Worm (Caenorhabditis elegans) whole organism, young adult: ENCODE measurements around the gene pkg-2.

Source experiments
- C06A6.2 ChIP-seq: fragments of 200-800 bp; sonication (Bioruptor generic); conservative IDR thresholded peaks from 2 replicates; pipeline ENCODE4 v1.3.6; 2022; ENCODE audit warnings: missing genetic modification characterization, missing compliant biosample characterization
- F10E7.11 ChIP-seq: sonication (generic microtip); optimal IDR thresholded peaks from 2 replicates; lab custom pipeline; 2017; ENCODE audit warnings: mild to moderate bottlenecking, missing genetic modification characterization, moderate library complexity, missing compliant biosample characterization
- F22D6.2 ChIP-seq: sonication (generic microtip); optimal IDR thresholded peaks from 2 replicates; lab custom pipeline; 2016; ENCODE audit warnings: mild to moderate bottlenecking, missing genetic modification characterization, missing compliant biosample characterization
- F23B12.7 ChIP-seq: sonication (generic microtip); optimal IDR thresholded peaks from 2 replicates; lab custom pipeline; 2017; ENCODE audit warnings: missing genetic modification characterization, mild to moderate bottlenecking, missing compliant biosample characterization, antibody characterized with exemption, moderate library complexity; ENCODE audit not compliant: insufficient read depth
- F37B4.10 ChIP-seq: fragments of 200-800 bp; sonication (Bioruptor generic); IDR thresholded peaks from 2 replicates; pipeline ENCODE4 v1.3.6; 2022; ENCODE audit warnings: missing genetic modification characterization, missing compliant biosample characterization
- F39B2.1 ChIP-seq: fragments of 200-800 bp; sonication (Bioruptor generic); IDR thresholded peaks from 2 replicates; pipeline ENCODE4 v1.3.6; 2022; ENCODE audit warnings: missing genetic modification reagents, missing genetic modification characterization, missing compliant biosample characterization
- F52B5.7 ChIP-seq: sonication (generic microtip); optimal IDR thresholded peaks from 2 replicates; lab custom pipeline; 2016; ENCODE audit warnings: mild to moderate bottlenecking, missing genetic modification characterization, missing compliant biosample characterization
- F55B11.4 ChIP-seq: sonication (generic microtip); optimal IDR thresholded peaks from 2 replicates; lab custom pipeline; 2016; ENCODE audit warnings: missing compliant biosample characterization, missing genetic modification characterization, borderline replicate concordance; ENCODE audit not compliant: insufficient read depth
- K11D2.4 ChIP-seq: fragments of 200-800 bp; sonication (Bioruptor generic); IDR thresholded peaks from 2 replicates; pipeline ENCODE4 v1.3.6; 2022; ENCODE audit warnings: missing genetic modification reagents, missing genetic modification characterization, missing compliant biosample characterization
- K12H6.12 ChIP-seq: fragments of 200-800 bp; sonication (Bioruptor generic); optimal IDR thresholded peaks from 2 replicates; lab custom pipeline; 2018; ENCODE audit warnings: mild to moderate bottlenecking, missing genetic modification characterization, missing compliant biosample characterization
- Y56A3A.18 ChIP-seq: fragments of 200-800 bp; sonication (Bioruptor generic); IDR thresholded peaks from 2 replicates; pipeline ENCODE4 v1.3.6; 2022; ENCODE audit warnings: missing genetic modification reagents, missing genetic modification characterization, missing compliant biosample characterization
- Y67H2A.10 ChIP-seq: fragments of 200-800 bp; sonication (Bioruptor generic); conservative IDR thresholded peaks from 2 replicates; pipeline ENCODE4 v1.3.6; 2022; ENCODE audit warnings: missing genetic modification reagents, missing genetic modification characterization, missing compliant biosample characterization
- Y79H2A.3 ChIP-seq: fragments of 200-800 bp; sonication (Bioruptor generic); conservative IDR thresholded peaks from 2 replicates; pipeline ENCODE4 v1.3.6; 2022; ENCODE audit warnings: missing genetic modification reagents, missing genetic modification characterization, missing compliant biosample characterization
- aptf-2 ChIP-seq: fragments of 200-800 bp; sonication (Bioruptor generic); conservative IDR thresholded peaks from 2 replicates; pipeline ENCODE4 v1.3.6; 2022; ENCODE audit warnings: missing genetic modification reagents, missing genetic modification characterization, missing compliant biosample characterization
- aptf-3 ChIP-seq: fragments of 200-800 bp; sonication (Bioruptor generic); IDR thresholded peaks from 2 replicates; pipeline ENCODE4 v1.3.6; 2022; ENCODE audit warnings: missing genetic modification characterization, missing compliant biosample characterization
- athp-1 ChIP-seq: sonication (generic microtip); optimal IDR thresholded peaks from 2 replicates; lab custom pipeline; 2017; ENCODE audit warnings: mild to moderate bottlenecking, missing genetic modification characterization, missing compliant biosample characterization
- attf-6 ChIP-seq: fragments of 200-800 bp; sonication (Bioruptor generic); IDR thresholded peaks from 2 replicates; pipeline ENCODE4 v1.3.6; 2022; ENCODE audit warnings: missing genetic modification reagents, missing genetic modification characterization, missing compliant biosample characterization
- bed-1 ChIP-seq: fragments of 200-800 bp; sonication (Bioruptor generic); IDR thresholded peaks from 2 replicates; pipeline ENCODE4 v1.3.6; 2022; ENCODE audit warnings: missing genetic modification reagents, missing genetic modification characterization, missing compliant biosample characterization
- ccch-3 ChIP-seq: fragments of 200-800 bp; sonication (Bioruptor generic); optimal IDR thresholded peaks from 2 replicates; lab custom pipeline; 2018; ENCODE audit warnings: mild to moderate bottlenecking, missing genetic modification characterization, missing compliant biosample characterization
- ceh-100 ChIP-seq: fragments of 200-800 bp; sonication (Bioruptor generic); IDR thresholded peaks from 2 replicates; pipeline ENCODE4 v1.3.6; 2022; ENCODE audit warnings: missing genetic modification reagents, missing genetic modification characterization, missing compliant biosample characterization
- ceh-58 ChIP-seq: fragments of 200-800 bp; sonication (Bioruptor generic); IDR thresholded peaks from 2 replicates; pipeline ENCODE4 v1.3.6; 2022; ENCODE audit warnings: missing genetic modification characterization, missing compliant biosample characterization
- ceh-91 ChIP-seq: fragments of 200-800 bp; sonication (Bioruptor generic); IDR thresholded peaks from 2 replicates; pipeline ENCODE4 v1.3.6; 2022; ENCODE audit warnings: missing genetic modification reagents, missing genetic modification characterization, missing compliant biosample characterization
- egrh-3 ChIP-seq: fragments of 200-800 bp; sonication (Bioruptor generic); IDR thresholded peaks from 2 replicates; pipeline ENCODE4 v1.3.6; 2022; ENCODE audit warnings: missing genetic modification reagents, missing genetic modification characterization, missing compliant biosample characterization
- fkh-3 ChIP-seq: sonication (generic microtip); optimal IDR thresholded peaks from 2 replicates; lab custom pipeline; 2016; ENCODE audit warnings: mild to moderate bottlenecking, missing genetic modification characterization, missing compliant biosample characterization
- gei-17 ChIP-seq: fragments of 200-800 bp; sonication (Bioruptor generic); optimal IDR thresholded peaks from 2 replicates; lab custom pipeline; 2018; ENCODE audit warnings: mild to moderate bottlenecking, missing genetic modification characterization, missing compliant biosample characterization
- him-1 ChIP-seq: sonication (generic microtip); optimal IDR thresholded peaks from 2 replicates; lab custom pipeline; 2016; ENCODE audit warnings: missing genotype, missing genetic modification reagents, missing genetic modification characterization, missing compliant biosample characterization
- lag-1 ChIP-seq: fragments of 200-800 bp; sonication (Bioruptor generic); IDR thresholded peaks from 2 replicates; pipeline ENCODE4 v1.3.6; 2022; ENCODE audit warnings: missing genetic modification reagents, missing genetic modification characterization, missing compliant biosample characterization
- lin-35 ChIP-seq, 3 experiments: fragments of 150-350 bp in 2 of 3; sonication (generic microtip) in 1 of 3; optimal IDR thresholded peaks; 2 replicates each; lab custom pipeline; 2014 to 2018; ENCODE audit warnings: missing biosample characterization in 3 of 3, missing genetic modification characterization in 3 of 3, missing genetic modification reagents in 3 of 3
- lin-54 ChIP-seq: fragments of 200-800 bp; sonication (Bioruptor generic); optimal IDR thresholded peaks from 2 replicates; lab custom pipeline; 2018; ENCODE audit warnings: mild to moderate bottlenecking, missing genetic modification characterization, missing compliant biosample characterization
- lsy-27 ChIP-seq: sonication (generic microtip); optimal IDR thresholded peaks from 2 replicates; lab custom pipeline; 2017; ENCODE audit warnings: missing genetic modification characterization, mild to moderate bottlenecking, missing compliant biosample characterization, antibody characterized with exemption, missing genotype, borderline replicate concordance; ENCODE audit not compliant: insufficient read depth
- madf-10 ChIP-seq: sonication (generic microtip); optimal IDR thresholded peaks from 2 replicates; lab custom pipeline; 2016; ENCODE audit warnings: mild to moderate bottlenecking, missing genetic modification characterization, missing compliant biosample characterization
- madf-6 ChIP-seq: fragments of 200-800 bp; sonication (Bioruptor generic); IDR thresholded peaks from 2 replicates; pipeline ENCODE4 v1.3.6; 2022; ENCODE audit warnings: missing genetic modification reagents, missing genetic modification characterization, missing compliant biosample characterization
- madf-8 ChIP-seq: fragments of 200-800 bp; sonication (Bioruptor generic); conservative IDR thresholded peaks from 2 replicates; pipeline ENCODE4 v1.3.6; 2022; ENCODE audit warnings: missing genetic modification reagents, missing genetic modification characterization, missing compliant biosample characterization
- nfya-2 ChIP-seq: fragments of 200-800 bp; sonication (Bioruptor generic); IDR thresholded peaks from 2 replicates; pipeline ENCODE4 v1.3.6; 2022; ENCODE audit warnings: missing genetic modification reagents, missing genetic modification characterization, missing compliant biosample characterization
- nhr-179 ChIP-seq: sonication (generic microtip); optimal IDR thresholded peaks from 2 replicates; lab custom pipeline; 2016; ENCODE audit warnings: mild to moderate bottlenecking, missing genetic modification characterization, missing compliant biosample characterization
- repo-1 ChIP-seq: sonication (generic microtip); optimal IDR thresholded peaks from 2 replicates; lab custom pipeline; 2017; ENCODE audit warnings: mild to moderate bottlenecking, missing genetic modification characterization, missing compliant biosample characterization
- tlf-1 ChIP-seq: fragments of 200-800 bp; sonication (Bioruptor generic); optimal IDR thresholded peaks from 2 replicates; lab custom pipeline; 2018; ENCODE audit warnings: mild to moderate bottlenecking, missing genetic modification characterization, missing compliant biosample characterization
- zfh-2 ChIP-seq: fragments of 200-800 bp; sonication (Bioruptor generic); conservative IDR thresholded peaks from 2 replicates; pipeline ENCODE4 v1.3.6; 2022; ENCODE audit warnings: missing genetic modification reagents, missing genetic modification characterization, missing compliant biosample characterization
- ztf-25 ChIP-seq: fragments of 200-800 bp; sonication (Bioruptor generic); IDR thresholded peaks from 2 replicates; pipeline ENCODE4 v1.3.6; 2022; ENCODE audit warnings: missing genetic modification reagents, missing genetic modification characterization, missing compliant biosample characterization
- ztf-28 ChIP-seq: fragments of 200-800 bp; sonication (Bioruptor generic); IDR thresholded peaks from 2 replicates; pipeline ENCODE4 v1.3.6; 2022; ENCODE audit warnings: missing genetic modification reagents, missing genetic modification characterization, missing compliant biosample characterization
- ztf-6 ChIP-seq: fragments of 200-800 bp; sonication (Bioruptor generic); IDR thresholded peaks from 2 replicates; pipeline ENCODE4 v1.3.6; 2022; ENCODE audit warnings: missing genetic modification reagents, missing genetic modification characterization, missing compliant biosample characterization

pkg-2 gene

ce11 chrIV:8570253-8570652 is 49.6 kb downstream of the pkg-2 start, which contains the start of gene Y59H11AM.4:
TSS of gene Y59H11AM.4 (minus strand) at chrIV:8570353.
- TF ChIP-seq athp-1 (tag; lab: Kevin White, UChicago) = no peak
- no peak for TF ChIP-seq lin-54 (GFP tag; lab: Kevin White, UChicago)
- no peak for TF ChIP-seq Y56A3A.18 (GFP tag; lab: Robert Waterston, UW)
- no peak for TF ChIP-seq tlf-1 (GFP tag; lab: Kevin White, UChicago)
- no peak for TF ChIP-seq attf-6 (GFP tag; lab: Robert Waterston, UW)
- no peak for TF ChIP-seq K11D2.4 (GFP tag; lab: Robert Waterston, UW)
- TF ChIP-seq fkh-3 = no peak
- TF ChIP-seq nhr-179 (tag; lab: Kevin White, UChicago) = no peak

ce11 chrIV:8570719-8571118 is 50.0 kb downstream of the pkg-2 start:
- no peak for TF ChIP-seq lsy-27 (tag; lab: Kevin White, UChicago)
- TF ChIP-seq F23B12.7 (tag; lab: Kevin White, UChicago) = no peak
- no peak for TF ChIP-seq ztf-6 (GFP tag; lab: Robert Waterston, UW)
- no peak for TF ChIP-seq madf-10
- TF ChIP-seq egrh-3 = no peak
- TF ChIP-seq zfh-2 (GFP tag; lab: Robert Waterston, UW) = no peak
- no peak for TF ChIP-seq F55B11.4 (tag; lab: Kevin White, UChicago)
- TF ChIP-seq nhr-179 (tag; lab: Kevin White, UChicago) = no peak
- no peak for TF ChIP-seq F39B2.1 (GFP tag; lab: Robert Waterston, UW)
- TF ChIP-seq bed-1 (GFP tag; lab: Robert Waterston, UW) = no peak
- TF ChIP-seq madf-6 = no peak
- no peak for TF ChIP-seq F22D6.2 (tag; lab: Kevin White, UChicago)
- no peak for TF ChIP-seq ztf-28 (GFP tag; lab: Robert Waterston, UW)
- TF ChIP-seq F10E7.11 (tag; lab: Kevin White, UChicago) = no peak
- TF ChIP-seq repo-1 = no peak
- TF ChIP-seq aptf-3 (GFP tag; lab: Robert Waterston, UW) = no peak
- no peak for TF ChIP-seq Y79H2A.3
- TF ChIP-seq C06A6.2 = no peak
- TF ChIP-seq F52B5.7 (tag; lab: Kevin White, UChicago) = no peak

ce11 chrIV:8571138-8571537 is 50.4 kb downstream of the pkg-2 start, which contains the start of gene Y59H11AM.1:
TSS of gene Y59H11AM.1 (plus strand) at chrIV:8571438.
- TF ChIP-seq K12H6.12 (tag; lab: Kevin White, UChicago) = no peak
- no peak for TF ChIP-seq F37B4.10 (GFP tag; lab: Robert Waterston, UW)
- no peak for TF ChIP-seq ceh-91 (GFP tag; lab: Robert Waterston, UW)
- TF ChIP-seq nfya-2 (GFP tag; lab: Robert Waterston, UW) = no peak
- no peak for TF ChIP-seq gei-17 (GFP tag; lab: Kevin White, UChicago)
- TF ChIP-seq ceh-58 (GFP tag; lab: Robert Waterston, UW) = no peak
- no peak for TF ChIP-seq madf-8 (GFP tag; lab: Robert Waterston, UW)
- TF ChIP-seq lsy-27 (tag; lab: Kevin White, UChicago) = no peak
- TF ChIP-seq ccch-3 (GFP tag; lab: Kevin White, UChicago) = no peak
- TF ChIP-seq lag-1 (GFP tag; lab: Robert Waterston, UW) = no peak
- no peak for TF ChIP-seq ceh-100 (GFP tag; lab: Robert Waterston, UW)
- no peak for TF ChIP-seq aptf-2 (GFP tag; lab: Robert Waterston, UW)
- no peak for TF ChIP-seq ztf-25 (GFP tag; lab: Robert Waterston, UW)
- TF ChIP-seq him-1 = no peak
- no peak for TF ChIP-seq Y67H2A.10 (GFP tag; lab: Robert Waterston, UW)
- TF ChIP-seq lin-35 (GFP tag; optimal IDR thresholded peaks at IDR 0.05; lab: Kevin White, UChicago) = no peak
